Worm (Caenorhabditis elegans): ENCODE data around the gene C14C6.13.

DNA sequence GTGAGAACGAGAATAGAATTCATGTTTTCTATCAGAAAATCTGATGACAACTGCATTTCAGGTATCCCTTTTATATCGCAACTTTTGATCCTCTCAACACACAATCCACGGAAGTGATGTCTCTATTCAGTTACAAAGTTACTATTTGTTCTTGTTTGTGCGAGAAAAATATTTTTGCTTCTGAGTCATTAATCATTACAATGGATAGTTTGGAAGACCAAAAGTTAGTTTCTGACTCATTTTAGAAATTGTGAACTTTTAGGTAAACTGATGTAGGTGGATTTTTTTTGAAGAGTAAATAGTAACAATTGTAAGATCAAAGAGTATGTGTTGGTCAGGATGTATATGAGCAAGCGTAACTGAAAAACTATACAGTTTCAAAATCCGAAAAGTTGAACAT is 35.1 kb upstream of the C14C6.13 start, which contains the start of gene srlf-36:
- TF ChIP-seq skn-1 (tag; optimal IDR thresholded peaks at IDR 0.05) = no peak
- TF ChIP-seq mdl-1 (tag; optimal IDR thresholded peaks at IDR 0.05) = no peak
- TF ChIP-seq lin-39 (tag; optimal IDR thresholded peaks at IDR 0.05) = no peak
- TF ChIP-seq ztf-11 (tag; optimal IDR thresholded peaks at IDR 0.05) = no peak
- no peak for TF ChIP-seq nhr-77 (tag; optimal IDR thresholded peaks at IDR 0.05)
- TF ChIP-seq ceh-28 (tag; optimal IDR thresholded peaks at IDR 0.05) = no peak
- TF ChIP-seq ama-1 (optimal IDR thresholded peaks at IDR 0.05) = no peak
- no peak for TF ChIP-seq ceh-16 (tag; optimal IDR thresholded peaks at IDR 0.05)
